Worm (Caenorhabditis elegans): ENCODE results near the gene Y38H6C.25.

The Y38H6C.25 gene

DNA sequence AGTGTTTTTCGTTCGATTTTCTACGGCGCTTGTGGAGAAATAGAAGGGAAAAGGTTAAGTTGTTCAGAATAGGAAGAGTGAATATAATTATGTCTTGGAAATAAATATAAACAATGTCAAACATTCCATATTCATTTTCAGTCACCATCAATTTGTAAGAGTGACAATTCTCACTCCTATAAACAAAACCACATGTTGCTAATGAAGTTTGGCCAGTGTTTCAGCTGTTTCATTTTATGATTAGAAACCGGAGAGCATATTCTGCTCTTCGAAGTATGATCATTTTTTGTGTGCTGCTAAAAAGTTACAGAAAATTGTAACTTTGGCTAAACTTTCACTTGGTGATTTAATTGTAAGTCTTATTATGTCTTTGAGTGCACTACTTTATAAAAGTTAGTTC, 36.1 kb downstream of the Y38H6C.25 start, which contains the start of gene Y38H6C.21:
Gene Y38H6C.21 (minus strand): TSS at position 148 of the 400 bp plus-strand sequence.
- TF ChIP-seq elt-1 (tag; optimal IDR thresholded peaks at IDR 0.05): no peak
- TF ChIP-seq nhr-237 (tag; optimal IDR thresholded peaks at IDR 0.05): no peak
- no peak for TF ChIP-seq fkh-2 (tag; optimal IDR thresholded peaks at IDR 0.05)
- TF ChIP-seq ceh-16 (tag; optimal IDR thresholded peaks at IDR 0.05): no peak
- no peak for TF ChIP-seq lin-15B (tag; optimal IDR thresholded peaks at IDR 0.05)
- no peak for TF ChIP-seq sea-2 (GFP tag; optimal IDR thresholded peaks at IDR 0.05)

DNA sequence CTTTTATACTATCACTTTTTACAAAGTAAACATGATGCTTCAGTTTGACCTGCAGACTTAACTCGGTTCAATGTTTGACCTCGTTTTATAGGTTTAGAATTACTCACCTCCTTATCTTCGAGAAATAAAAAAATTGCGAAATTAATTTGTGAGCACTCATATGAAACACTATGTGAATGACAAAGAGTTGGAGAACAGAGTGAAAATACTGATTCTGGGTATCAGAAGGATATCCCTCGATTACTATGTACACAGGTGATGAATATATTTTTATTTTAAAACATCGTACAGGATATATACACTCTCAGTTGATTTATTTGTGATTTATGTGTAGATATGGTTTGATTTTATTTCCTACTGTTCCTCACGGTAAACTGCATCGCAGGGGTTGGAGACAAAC, 37.2 kb downstream of the Y38H6C.25 start, which contains the start of gene Y38H6C.23:
Gene Y38H6C.23 (minus strand): TSS at position 101 of the 400 bp plus-strand sequence.
- TF ChIP-seq nhr-76 (tag; optimal IDR thresholded peaks at IDR 0.05) (no peak), nhr-12 (tag; optimal IDR thresholded peaks at IDR 0.05) (no peak), aly-2 (tag; optimal IDR thresholded peaks at IDR 0.05) (no peak), nhr-77 (tag; optimal IDR thresholded peaks at IDR 0.05) (no peak), daf-12 (tag; optimal IDR thresholded peaks at IDR 0.05) (no peak), hmg-11 (tag; optimal IDR thresholded peaks at IDR 0.05) (no peak), nhr-28 (tag; optimal IDR thresholded peaks at IDR 0.05) (no peak), nhr-23 (tag; optimal IDR thresholded peaks at IDR 0.05) (no peak), eor-1 (tag; optimal IDR thresholded peaks at IDR 0.05) (no peak), lin-15B (tag; optimal IDR thresholded peaks at IDR 0.05) (no peak), ama-1 (optimal IDR thresholded peaks at IDR 0.05) (no peak), ceh-28 (tag; optimal IDR thresholded peaks at IDR 0.05) (no peak), ceh-82 (tag; optimal IDR thresholded peaks at IDR 0.05) (no peak), fos-1 (tag; optimal IDR thresholded peaks at IDR 0.05) (no peak), egl-27 (tag; optimal IDR thresholded peaks at IDR 0.05) (no peak), nhr-11 (tag; optimal IDR thresholded peaks at IDR 0.05) (no peak)

DNA sequence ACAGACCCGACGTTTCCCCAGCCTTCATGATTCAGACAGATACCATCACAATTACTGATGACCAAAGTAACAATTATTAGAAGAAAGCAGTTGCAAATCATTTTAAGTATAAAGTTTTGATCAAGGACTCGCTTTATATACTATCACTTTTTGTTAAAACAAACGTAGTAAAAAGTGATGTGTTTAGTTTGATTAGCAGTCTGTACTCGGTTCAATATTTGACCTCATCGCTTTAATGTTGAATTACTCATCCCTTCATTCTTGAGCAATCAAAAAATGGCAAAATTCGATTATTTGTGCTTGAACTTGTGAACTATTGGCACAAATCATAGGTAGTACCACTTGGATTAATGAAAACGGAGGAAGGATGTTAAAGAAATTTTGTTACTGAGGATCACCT, 39.2 kb downstream of the Y38H6C.25 start, which contains the start of gene abf-4:
Gene abf-4 (minus strand): TSS at position 101 of the 400 bp plus-strand sequence.
- TF ChIP-seq tbx-2 (tag; optimal IDR thresholded peaks at IDR 0.05): no peak
- no peak for TF ChIP-seq ceh-9 (tag; optimal IDR thresholded peaks at IDR 0.05)
- TF ChIP-seq R02D3.7 (tag; optimal IDR thresholded peaks at IDR 0.05): no peak
- TF ChIP-seq elt-2 (tag; optimal IDR thresholded peaks at IDR 0.05): no peak
- TF ChIP-seq mml-1 (tag; optimal IDR thresholded peaks at IDR 0.05): no peak
- TF ChIP-seq ceh-28 (tag; optimal IDR thresholded peaks at IDR 0.05): no peak
- TF ChIP-seq lin-39 (tag; optimal IDR thresholded peaks at IDR 0.05): no peak
- no peak for TF ChIP-seq nhr-76 (tag; optimal IDR thresholded peaks at IDR 0.05)
- no peak for TF ChIP-seq nhr-28 (tag; optimal IDR thresholded peaks at IDR 0.05)
- TF ChIP-seq snpc-4 (tag; optimal IDR thresholded peaks at IDR 0.05): no peak
- TF ChIP-seq elt-3 (tag; optimal IDR thresholded peaks at IDR 0.05): no peak
- no peak for TF ChIP-seq nhr-77 (tag; optimal IDR thresholded peaks at IDR 0.05)
- no peak for TF ChIP-seq zag-1 (tag; optimal IDR thresholded peaks at IDR 0.05)
- TF ChIP-seq eor-1 (tag; optimal IDR thresholded peaks at IDR 0.05): no peak

DNA sequence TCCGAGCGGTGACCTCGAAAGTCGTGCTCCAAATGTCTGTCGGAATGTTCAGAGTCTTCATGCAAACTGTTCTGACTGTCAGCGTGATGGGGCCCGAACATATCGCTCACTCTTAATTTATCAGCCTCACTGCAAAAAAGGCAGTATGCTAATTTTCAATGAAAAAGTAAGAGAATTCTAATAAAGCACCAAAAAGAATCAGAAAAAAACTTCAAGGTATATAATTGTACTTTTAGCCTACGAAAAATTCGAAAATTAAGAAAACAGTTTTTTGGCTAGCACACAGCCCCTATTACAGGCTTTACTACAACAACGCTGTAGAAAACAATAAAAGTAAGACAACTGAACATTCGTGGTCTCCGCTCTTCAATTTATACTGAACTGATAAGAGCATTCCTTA, 42.8 kb downstream of the Y38H6C.25 start, which contains the start of gene F26F2.1:
Gene F26F2.1 (minus strand): TSS at position 101 of the 400 bp plus-strand sequence.
- no peak for TF ChIP-seq nhr-12 (tag; optimal IDR thresholded peaks at IDR 0.05)
- TF ChIP-seq unc-62 (GFP tag; optimal IDR thresholded peaks at IDR 0.05): no peak
- no peak for TF ChIP-seq hmg-11 (tag; optimal IDR thresholded peaks at IDR 0.05)
- no peak for TF ChIP-seq ceh-9 (tag; optimal IDR thresholded peaks at IDR 0.05)
- TF ChIP-seq mdl-1 (tag; optimal IDR thresholded peaks at IDR 0.05): no peak
- TF ChIP-seq nhr-23 (tag; optimal IDR thresholded peaks at IDR 0.05): no peak
- no peak for TF ChIP-seq lin-39 (tag; optimal IDR thresholded peaks at IDR 0.05)
- TF ChIP-seq ama-1 (optimal IDR thresholded peaks at IDR 0.05): no peak
- no peak for TF ChIP-seq nhr-67 (tag; optimal IDR thresholded peaks at IDR 0.05)
- TF ChIP-seq ztf-4 (tag; optimal IDR thresholded peaks at IDR 0.05): no peak
- TF ChIP-seq jun-1 (tag; optimal IDR thresholded peaks at IDR 0.05): no peak
- no peak for TF ChIP-seq zag-1 (tag; optimal IDR thresholded peaks at IDR 0.05)
- no peak for TF ChIP-seq nhr-77 (tag; optimal IDR thresholded peaks at IDR 0.05)
- no peak for TF ChIP-seq pha-4 (tag; optimal IDR thresholded peaks at IDR 0.05)
- TF ChIP-seq nfya-1 (tag; optimal IDR thresholded peaks at IDR 0.05; ENCODE audit: insufficient read depth): no peak
- TF ChIP-seq ztf-11 (tag; optimal IDR thresholded peaks at IDR 0.05): no peak
- no peak for TF ChIP-seq aly-2 (tag; optimal IDR thresholded peaks at IDR 0.05)
- TF ChIP-seq pqm-1 (tag; optimal IDR thresholded peaks at IDR 0.05): no peak
